Fruit fly (Drosophila melanogaster): ENCODE data around the gene CG14070.
A peak's percentile ranks its signal among the peaks of the same experiment; 100 is the strongest.

The CG14070 gene

DNA sequence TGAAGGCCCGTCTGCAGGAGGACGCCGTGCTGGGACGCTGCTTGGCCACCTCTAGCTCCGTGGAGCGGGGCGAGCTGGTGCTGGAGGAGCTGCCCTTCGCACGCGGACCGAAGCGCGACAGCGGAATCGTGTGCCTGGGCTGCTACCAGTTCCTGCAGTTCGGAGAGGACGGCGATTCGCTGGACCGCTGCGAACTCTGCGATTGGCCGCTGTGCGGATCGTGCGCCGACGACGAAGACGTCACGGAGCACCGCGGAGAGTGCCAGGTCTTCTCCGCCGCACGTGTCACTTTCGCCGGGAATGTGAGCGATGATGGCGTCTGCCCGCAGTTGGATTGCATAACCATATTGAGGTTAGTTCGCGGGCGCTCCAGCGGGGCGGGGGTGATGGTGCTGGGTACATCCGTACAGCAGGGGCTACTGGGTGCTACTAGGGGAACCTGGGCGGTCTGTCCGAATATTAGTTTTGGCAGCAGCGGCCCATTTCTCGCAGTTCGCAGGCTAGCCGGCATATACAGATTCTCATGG, 50.2 kb downstream of the CG14070 start (continued):
- TF ChIP-seq hb (GFP tag; IDR thresholded peaks at IDR 0.05; ENCODE audit: partially characterized antibody) (no peak), cad (GFP tag; optimal IDR thresholded peaks at IDR 0.05) (no peak), CG18764 (GFP tag; optimal IDR thresholded peaks at IDR 0.05) (no peak), ci (GFP tag; IDR thresholded peaks at IDR 0.05) (no peak), slbo (GFP tag; IDR thresholded peaks at IDR 0.05) (0 out of 2 replicates have a peak, but pooled peaks have one; percentile 12), CG8359 (GFP tag; optimal IDR thresholded peaks at IDR 0.05; ENCODE audit: borderline replicate concordance) (no peak), jing (GFP tag; optimal IDR thresholded peaks at IDR 0.05) (no peak), CG13287 (GFP tag; IDR thresholded peaks at IDR 0.05; ENCODE audit: partially characterized antibody) (no peak), CG9609 (GFP tag; optimal IDR thresholded peaks at IDR 0.05) (no peak), CG3847 (GFP tag; IDR thresholded peaks at IDR 0.05) (no peak), jigr1 (GFP tag; IDR thresholded peaks at IDR 0.05) (0 out of 3 replicates have a peak, but pooled peaks have one; percentile 11), sens (GFP tag) (no peak), cas (GFP tag; IDR thresholded peaks at IDR 0.05) (no peak), CrebB (tag; optimal IDR thresholded peaks at IDR 0.05) (no peak), gsb-n (tag; optimal IDR thresholded peaks at IDR 0.05) (no peak), Atf6 (GFP tag; IDR thresholded peaks at IDR 0.05) (no peak), CG10462 (GFP tag; optimal IDR thresholded peaks at IDR 0.05) (no peak), Abd-B (GFP tag; optimal IDR thresholded peaks at IDR 0.05) (no peak), Dref (GFP tag; IDR thresholded peaks at IDR 0.05) (no peak), CG9932 (GFP tag; IDR thresholded peaks at IDR 0.05) (no peak), CG2199 (GFP tag; IDR thresholded peaks at IDR 0.05) (no peak), CG8944 (GFP tag; optimal IDR thresholded peaks at IDR 0.05) (no peak), gem (tag; optimal IDR thresholded peaks at IDR 0.05) (no peak), nerfin-1 (tag; optimal IDR thresholded peaks at IDR 0.05) (no peak), z (GFP tag; IDR thresholded peaks at IDR 0.05) (no peak), CG34224 (GFP tag; IDR thresholded peaks at IDR 0.05; ENCODE audit: partially characterized antibody) (no peak), CG14667 (GFP tag; IDR thresholded peaks at IDR 0.05) (no peak), odd (GFP tag; optimal IDR thresholded peaks at IDR 0.05) (no peak), CG7357 (GFP tag; IDR thresholded peaks at IDR 0.05) (0 out of 3 replicates have a peak, but pooled peaks have one; percentile 24), Vsx1 (GFP tag; optimal IDR thresholded peaks at IDR 0.05) (no peak), YL-1 (GFP tag; optimal IDR thresholded peaks at IDR 0.05) (no peak), CG6689 (GFP tag; IDR thresholded peaks at IDR 0.05) (0 out of 2 replicates have a peak, but pooled peaks have one; percentile 4), CG4404 (GFP tag; IDR thresholded peaks at IDR 0.05) (no peak), ssp (GFP tag; IDR thresholded peaks at IDR 0.05) (no peak), Dp (GFP tag; optimal IDR thresholded peaks at IDR 0.05) (no peak), CG17802 (tag; optimal IDR thresholded peaks at IDR 0.05) (no peak), CG17361 (GFP tag; IDR thresholded peaks at IDR 0.05) (no peak), HLH4C (GFP tag; IDR thresholded peaks at IDR 0.05; ENCODE audit: partially characterized antibody) (0 out of 3 replicates have a peak, but pooled peaks have one; percentile 22), zen (tag; optimal IDR thresholded peaks at IDR 0.05) (no peak), hkb (optimal IDR thresholded peaks at IDR 0.05) (no peak), hkb (GFP tag; IDR thresholded peaks at IDR 0.05) (no peak), slp2 (GFP tag; optimal IDR thresholded peaks at IDR 0.05) (no peak), CG7786 (GFP tag; optimal IDR thresholded peaks at IDR 0.05) (no peak), run (tag; optimal IDR thresholded peaks at IDR 0.05) (no peak), CG7271 (tag; optimal IDR thresholded peaks at IDR 0.05) (no peak), CG14965 (GFP tag; optimal IDR thresholded peaks at IDR 0.05; ENCODE audit: borderline replicate concordance) (no peak), CG4282 (GFP tag; optimal IDR thresholded peaks at IDR 0.05) (no peak), Pdp1 (GFP tag; optimal IDR thresholded peaks at IDR 0.05) (peak in 1 of 2 experiments; percentile 97), crc (GFP tag; optimal IDR thresholded peaks at IDR 0.05) (no peak), sisA (GFP tag; IDR thresholded peaks at IDR 0.05) (0 out of 2 replicates have a peak, but pooled peaks have one; percentile 5), MESR4 (GFP tag; optimal IDR thresholded peaks at IDR 0.05) (no peak)
